Worm (Caenorhabditis elegans) whole organism, midembryonic: ENCODE data around the gene mecr-1.

Experiments used
- flt-1 ChIP-seq: fragments of 200-800 bp; sonication (Bioruptor generic); IDR thresholded peaks from 2 replicates; pipeline ENCODE4 v1.3.6; 2022; ENCODE audit warnings: missing genetic modification characterization, missing compliant biosample characterization
- med-1 ChIP-seq: sonication (generic microtip); optimal IDR thresholded peaks from 2 replicates; lab custom pipeline; 2017; ENCODE audit warnings: missing genetic modification characterization, mild to moderate bottlenecking, missing compliant biosample characterization, antibody characterized with exemption, missing genetic modification reagents; ENCODE audit not compliant: insufficient read depth

DNA sequence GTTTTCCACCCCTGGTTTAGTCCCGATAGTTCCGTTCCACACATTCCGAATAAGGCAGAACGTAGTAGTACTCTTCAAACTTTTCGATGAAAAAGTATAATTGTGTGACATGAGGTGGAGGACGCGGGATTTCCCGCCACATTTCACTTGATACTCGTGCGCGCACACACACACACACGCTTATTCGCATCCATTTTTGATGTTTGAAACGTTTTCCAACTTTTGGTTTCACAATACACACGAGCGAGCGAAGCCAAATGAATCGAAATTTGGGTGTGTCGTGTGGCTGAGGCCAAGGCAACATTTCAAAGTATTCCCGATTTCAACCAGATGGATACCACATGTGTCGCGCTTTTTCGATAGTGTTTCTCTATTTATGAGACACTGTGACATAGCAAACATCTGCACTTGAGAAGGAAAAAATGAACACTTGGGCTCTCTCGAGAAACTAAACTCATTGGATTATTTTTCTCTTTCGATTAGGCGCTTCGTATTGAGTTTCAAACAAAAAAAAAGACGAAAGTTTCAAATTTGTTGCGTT lies 6.5 kb upstream of the mecr-1 start:
- no peak for TF ChIP-seq med-1
- no peak for TF ChIP-seq flt-1 (GFP tag; lab: Robert Waterston, UW)
